Worm (Caenorhabditis elegans) whole organism, L4 larva: Measurements from ENCODE around the gene Y105C5A.10.
"Not testable (repeated sequence)": the region's sequence is repeated elsewhere in the genome, so short reads cannot be mapped to it uniquely, and the experiment has no call there.

ENCODE experiments used
- F44E2.7 ChIP-seq: fragments of 200-800 bp; sonication (Bioruptor generic); IDR thresholded peaks from 2 replicates; pipeline ENCODE4 v2.1.2; 2022; ENCODE audit warnings: missing genetic modification characterization, missing compliant biosample characterization
- F49E8.2 ChIP-seq: sonication (generic microtip); optimal IDR thresholded peaks from 2 replicates; lab custom pipeline; 2016; ENCODE audit warnings: missing compliant biosample characterization, mild to moderate bottlenecking, missing genetic modification characterization, borderline replicate concordance
- Y48G9A.11 ChIP-seq: fragments of 200-800 bp; sonication (Bioruptor generic); IDR thresholded peaks from 2 replicates; pipeline ENCODE4 v1.3.6; 2022; ENCODE audit warnings: missing genetic modification reagents, missing genetic modification characterization, missing compliant biosample characterization
- ZK337.2 ChIP-seq: fragments of 200-800 bp; sonication (Bioruptor generic); IDR thresholded peaks from 2 replicates; pipeline ENCODE4 v1.3.6; 2022; ENCODE audit warnings: missing genetic modification reagents, missing genetic modification characterization, missing compliant biosample characterization
- aha-1 ChIP-seq: fragments of 150-350 bp; peaks from one replicate; lab custom pipeline; 2014; ENCODE audit warnings: missing biosample characterization, missing genetic modification characterization
- ama-1 ChIP-seq: fragments of 150-350 bp; optimal IDR thresholded peaks from 2 replicates; lab custom pipeline; 2014; ENCODE audit warnings: inconsistent platforms, mixed read lengths
- daf-16 ChIP-seq, 3 experiments: sonication (generic microtip); optimal IDR thresholded peaks; 2 replicates each; lab custom pipeline; 2016 to 2017; ENCODE audit warnings: missing genetic modification characterization in 3 of 3, missing genetic modification reagents in 3 of 3, mild to moderate bottlenecking in 2 of 3, missing compliant biosample characterization in 2 of 3, missing biosample characterization in 1 of 3, moderate library complexity in 1 of 3
- daf-19 ChIP-seq: fragments of 200-800 bp; sonication (Bioruptor generic); conservative IDR thresholded peaks from 2 replicates; pipeline ENCODE4 v1.3.6; 2022; ENCODE audit warnings: missing genetic modification characterization, missing compliant biosample characterization
- dmd-9 ChIP-seq: fragments of 200-800 bp; sonication (Bioruptor generic); IDR thresholded peaks from 2 replicates; pipeline ENCODE4 v1.3.6; 2022; ENCODE audit warnings: missing genetic modification reagents, missing genetic modification characterization, missing compliant biosample characterization
- lin-1 ChIP-seq: fragments of 200-800 bp; sonication (Bioruptor generic); IDR thresholded peaks from 2 replicates; pipeline ENCODE4 v1.3.6; 2022; ENCODE audit warnings: missing genetic modification reagents, missing genetic modification characterization, missing compliant biosample characterization
- lin-38 ChIP-seq: fragments of 200-800 bp; sonication (Bioruptor generic); IDR thresholded peaks from 2 replicates; pipeline ENCODE4 v1.3.6; 2022; ENCODE audit warnings: missing genetic modification reagents, missing genetic modification characterization, missing compliant biosample characterization
- madf-9 ChIP-seq: fragments of 200-800 bp; sonication (Bioruptor generic); conservative IDR thresholded peaks from 2 replicates; pipeline ENCODE4 v1.3.6; 2022; ENCODE audit warnings: missing genetic modification reagents, missing genetic modification characterization, missing compliant biosample characterization
- mdl-1 ChIP-seq, 2 experiments: fragments of 150-350 bp in 1 of 2; sonication (generic microtip) in 1 of 2; optimal IDR thresholded peaks; 2 replicates each; lab custom pipeline; 2014 to 2017; ENCODE audit warnings: missing biosample characterization in 2 of 2, missing genetic modification characterization in 2 of 2
- mxl-2 ChIP-seq: fragments of 200-800 bp; sonication (Bioruptor generic); conservative IDR thresholded peaks from 2 replicates; pipeline ENCODE4 v1.3.6; 2022; ENCODE audit warnings: missing genetic modification reagents, missing genetic modification characterization, missing compliant biosample characterization
- nhr-10 ChIP-seq: fragments of 150-350 bp; optimal IDR thresholded peaks from 2 replicates; lab custom pipeline; 2014; ENCODE audit warnings: missing biosample characterization, missing genetic modification characterization
- nhr-237 ChIP-seq: sonication (generic microtip); optimal IDR thresholded peaks from 2 replicates; lab custom pipeline; 2017; ENCODE audit warnings: missing biosample characterization, missing genetic modification characterization
- nhr-25 ChIP-seq: sonication (generic microtip); optimal IDR thresholded peaks from 2 replicates; lab custom pipeline; 2017; ENCODE audit warnings: missing genetic modification characterization, mild to moderate bottlenecking, missing compliant biosample characterization, antibody characterized with exemption, moderate library complexity, borderline replicate concordance; ENCODE audit not compliant: insufficient read depth
- nhr-28 ChIP-seq: fragments of 150-350 bp; optimal IDR thresholded peaks from 2 replicates; lab custom pipeline; 2014; ENCODE audit warnings: missing biosample characterization, missing genetic modification characterization
- nhr-6 ChIP-seq: fragments of 150-350 bp; optimal IDR thresholded peaks from 2 replicates; lab custom pipeline; 2014; ENCODE audit warnings: missing biosample characterization, missing genetic modification characterization
- pha-4 ChIP-seq, 2 experiments: fragments of 150-350 bp in 1 of 2; fragments of 200-800 bp in 1 of 2; sonication (Bioruptor generic) in 1 of 2; IDR thresholded peaks in 1 of 2; optimal IDR thresholded peaks in 1 of 2; 2 replicates each; pipeline versions ENCODE4 v1.3.6 to Lab custom; 2014 to 2022; ENCODE audit warnings: missing genetic modification characterization in 2 of 2, missing genetic modification reagents in 2 of 2, missing biosample characterization in 1 of 2, missing compliant biosample characterization in 1 of 2
- pqm-1 ChIP-seq: sonication (generic microtip); optimal IDR thresholded peaks from 2 replicates; lab custom pipeline; 2017; ENCODE audit warnings: missing biosample characterization, missing genetic modification characterization
- set-16 ChIP-seq: fragments of 200-800 bp; sonication (Bioruptor generic); IDR thresholded peaks from 2 replicates; pipeline ENCODE4 v1.3.6; 2022; ENCODE audit warnings: missing genetic modification reagents, missing genetic modification characterization, missing compliant biosample characterization
- snpc-1.2 ChIP-seq: fragments of 200-800 bp; sonication (Bioruptor generic); IDR thresholded peaks from 2 replicates; pipeline ENCODE4 v1.3.6; 2022; ENCODE audit warnings: missing genetic modification reagents, missing genetic modification characterization, missing compliant biosample characterization
- snpc-4 ChIP-seq: fragments of 150-350 bp; optimal IDR thresholded peaks from 2 replicates; lab custom pipeline; 2014; ENCODE audit warnings: missing biosample characterization, missing genetic modification characterization
- spr-1 ChIP-seq: sonication (generic microtip); optimal IDR thresholded peaks from 2 replicates; lab custom pipeline; 2016; ENCODE audit warnings: mild to moderate bottlenecking, missing genetic modification characterization, missing compliant biosample characterization
- unc-39 ChIP-seq: sonication (generic microtip); optimal IDR thresholded peaks from 2 replicates; lab custom pipeline; 2017; ENCODE audit warnings: missing biosample characterization, missing genetic modification characterization
- unc-62 ChIP-seq, 3 experiments: fragments of 150-350 bp in 1 of 3; sonication (generic microtip); optimal IDR thresholded peaks in 2 of 3; peaks in 1 of 3; 1 replicate in 1 of 3; 2 replicates in 2 of 3; lab custom pipeline; 2014 to 2017; ENCODE audit warnings: missing biosample characterization in 3 of 3, missing genetic modification characterization in 3 of 3, missing genetic modification reagents in 3 of 3, missing genotype in 1 of 3
- vab-7 ChIP-seq: fragments of 200-800 bp; sonication (Bioruptor generic); IDR thresholded peaks from 2 replicates; pipeline ENCODE4 v1.3.6; 2022; ENCODE audit warnings: missing genetic modification reagents, missing genetic modification characterization, missing compliant biosample characterization
- zfp-3 ChIP-seq: fragments of 200-800 bp; sonication (Bioruptor generic); conservative IDR thresholded peaks from 2 replicates; pipeline ENCODE4 v1.3.6; 2022; ENCODE audit warnings: missing genetic modification reagents, missing genetic modification characterization, missing compliant biosample characterization
- ztf-7 ChIP-seq: fragments of 150-350 bp; optimal IDR thresholded peaks from 2 replicates; lab custom pipeline; 2014; ENCODE audit warnings: missing biosample characterization, missing genetic modification characterization

The Y105C5A.10 gene

ce11 chrIV:15635462-15635861 lies at the start of gene Y105C5A.10:
TSS of gene Y105C5A.10 (plus strand) at chrIV:15635762.
- not testable (repeated sequence) for TF ChIP-seq ztf-7 (tag; lab: Kevin White, UChicago); nhr-10 (tag; lab: Kevin White, UChicago); unc-39

ce11 chrIV:15588879-15589278 lies 46.7 kb upstream of the Y105C5A.10 start:
- TF ChIP-seq aha-1 (tag; lab: Kevin White, UChicago) (peak; percentile 93), lin-1 (no peak)

ce11 chrIV:15590397-15590796 lies 45.2 kb upstream of the Y105C5A.10 start, which contains the start of gene abu-5:
TSS of gene abu-5 (plus strand) at chrIV:15590697.
- TF ChIP-seq daf-16 (GFP tag; optimal IDR thresholded peaks at IDR 0.05; lab: Kevin White, UChicago): not testable (repeated sequence)
- TF ChIP-seq daf-16 (tag; optimal IDR thresholded peaks at IDR 0.05; lab: Kevin White, UChicago): peak; percentile 17

DNA sequence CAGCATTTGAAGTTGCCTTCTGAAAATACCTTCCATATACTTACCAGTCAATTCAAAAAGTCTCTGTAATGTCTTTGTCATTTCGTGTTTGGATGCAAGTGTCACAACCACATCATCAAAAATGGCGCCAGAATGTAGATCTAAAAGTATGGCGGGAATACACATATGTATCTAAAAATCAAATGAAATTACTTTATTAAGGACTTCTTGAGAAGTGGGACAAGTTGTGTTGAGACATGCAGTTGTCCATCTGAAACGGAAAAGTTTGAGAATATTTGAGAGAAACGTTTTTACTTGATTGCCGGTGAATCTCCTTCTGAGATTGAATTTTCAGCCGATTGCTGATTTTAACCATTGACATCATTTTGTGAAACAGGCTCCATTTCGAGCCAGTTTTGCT lies 43.6 kb upstream of the Y105C5A.10 start:
- TF ChIP-seq snpc-1.2 (GFP tag; lab: Robert Waterston, UW) (no peak), aha-1 (tag; lab: Kevin White, UChicago) (peak; percentile 62), zfp-3 (GFP tag; lab: Robert Waterston, UW) (no peak), unc-62 (GFP tag; optimal IDR thresholded peaks at IDR 0.05 in 1 of 2; lab: Kevin White, UChicago) (peak in 1 of 2 experiments; percentile 83), unc-62 (tag; optimal IDR thresholded peaks at IDR 0.05; lab: Kevin White, UChicago) (no peak)

DNA sequence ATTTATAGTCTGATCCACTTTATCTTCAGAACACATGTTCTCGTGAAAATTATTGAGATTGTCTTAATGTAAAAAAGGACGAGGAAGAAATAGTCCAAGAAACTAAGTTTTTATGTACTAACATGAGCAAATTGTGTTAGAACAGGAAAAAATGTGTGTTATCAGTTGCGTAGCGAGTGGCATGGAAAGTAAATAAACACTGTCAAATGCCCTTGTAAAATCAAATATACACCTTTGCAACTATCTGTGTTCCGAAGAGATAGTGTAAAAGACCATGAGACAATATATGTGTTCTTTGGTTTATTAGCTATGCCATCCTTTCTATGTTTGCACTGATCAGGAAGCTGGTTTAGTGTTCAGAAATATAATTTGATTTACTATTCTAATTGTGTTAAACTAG lies 42.5 kb upstream of the Y105C5A.10 start:
- TF ChIP-seq mxl-2 (GFP tag; lab: Robert Waterston, UW) (no peak), F44E2.7 (GFP tag; lab: Robert Waterston, UW) (no peak), daf-16 (GFP tag; optimal IDR thresholded peaks at IDR 0.05; lab: Kevin White, UChicago) (no peak), daf-16 (tag; optimal IDR thresholded peaks at IDR 0.05; lab: Kevin White, UChicago) (peak; percentile 50), Y48G9A.11 (GFP tag; lab: Robert Waterston, UW) (no peak), F49E8.2 (tag; lab: Kevin White, UChicago) (no peak), nhr-25 (no peak), nhr-28 (tag; lab: Kevin White, UChicago) (peak; percentile 55), mdl-1 (tag; optimal IDR thresholded peaks at IDR 0.05; lab: Kevin White, UChicago) (no peak), madf-9 (GFP tag; lab: Robert Waterston, UW) (no peak), vab-7 (GFP tag; lab: Robert Waterston, UW) (no peak), nhr-10 (tag; lab: Kevin White, UChicago) (no peak), unc-62 (GFP tag; optimal IDR thresholded peaks at IDR 0.05 in 1 of 2; lab: Kevin White, UChicago) (no peak), unc-62 (tag; optimal IDR thresholded peaks at IDR 0.05; lab: Kevin White, UChicago) (no peak), ama-1 (lab: Kevin White, UChicago) (no peak), pqm-1 (peak; percentile 51), snpc-1.2 (GFP tag; lab: Robert Waterston, UW) (no peak), ZK337.2 (GFP tag; lab: Robert Waterston, UW) (no peak), nhr-6 (tag; lab: Kevin White, UChicago) (no peak), dmd-9 (no peak)

- not testable (repeated sequence) for TF ChIP-seq spr-1 (tag; lab: Kevin White, UChicago); ZK337.2 (GFP tag; lab: Robert Waterston, UW); nhr-237 (tag; lab: Kevin White, UChicago)
These were observed 40.5 kb upstream of the Y105C5A.10 start, which contains the start of the genes pqn-78 and pqn-79 for ce11 chrIV:15594935-15595620. TSS of gene pqn-78 (minus strand) at chrIV:15595035. TSS of gene pqn-79 (plus strand) at chrIV:15595570.

DNA sequence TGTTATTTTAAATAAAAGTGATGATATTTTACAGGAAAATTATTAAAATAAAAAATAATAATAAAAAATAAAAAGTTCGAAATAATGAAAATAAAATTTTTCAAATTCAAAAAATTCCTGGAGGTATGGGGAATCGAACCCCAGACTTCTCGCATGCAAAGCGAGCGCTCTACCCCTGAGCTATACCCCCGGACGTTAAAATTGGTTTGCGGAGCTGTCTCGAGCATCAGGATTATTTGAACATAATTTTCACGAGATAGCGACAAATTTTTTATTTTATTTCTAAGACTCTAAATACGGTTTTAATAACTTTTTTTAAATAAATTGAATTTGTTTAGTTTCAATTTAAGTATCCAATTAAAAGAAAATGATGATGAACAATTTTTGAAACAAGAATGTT lies 31.4 kb upstream of the Y105C5A.10 start:
- TF ChIP-seq daf-19 (GFP tag; lab: Robert Waterston, UW) (no peak), lin-38 (GFP tag; lab: Robert Waterston, UW) (peak; percentile 43), snpc-1.2 (GFP tag; lab: Robert Waterston, UW) (peak; percentile 98), set-16 (GFP tag; lab: Robert Waterston, UW) (no peak), pha-4 (GFP tag; IDR thresholded peaks at IDR 0.05; lab: Robert Waterston, UW) (peak; percentile 44; the same call in 1 of the 2 replicates), pha-4 (tag; optimal IDR thresholded peaks at IDR 0.05; lab: Kevin White, UChicago) (no peak), snpc-4 (peak; percentile 74), daf-16 (GFP tag; optimal IDR thresholded peaks at IDR 0.05; lab: Kevin White, UChicago) (peak in 1 of 2 experiments; percentile 22), daf-16 (tag; optimal IDR thresholded peaks at IDR 0.05; lab: Kevin White, UChicago) (no peak)
